Fruit fly (Drosophila melanogaster): ENCODE results near the gene Obp8a.
A peak's percentile ranks its signal among the peaks of the same experiment; 100 is the strongest.

The Obp8a gene

DNA sequence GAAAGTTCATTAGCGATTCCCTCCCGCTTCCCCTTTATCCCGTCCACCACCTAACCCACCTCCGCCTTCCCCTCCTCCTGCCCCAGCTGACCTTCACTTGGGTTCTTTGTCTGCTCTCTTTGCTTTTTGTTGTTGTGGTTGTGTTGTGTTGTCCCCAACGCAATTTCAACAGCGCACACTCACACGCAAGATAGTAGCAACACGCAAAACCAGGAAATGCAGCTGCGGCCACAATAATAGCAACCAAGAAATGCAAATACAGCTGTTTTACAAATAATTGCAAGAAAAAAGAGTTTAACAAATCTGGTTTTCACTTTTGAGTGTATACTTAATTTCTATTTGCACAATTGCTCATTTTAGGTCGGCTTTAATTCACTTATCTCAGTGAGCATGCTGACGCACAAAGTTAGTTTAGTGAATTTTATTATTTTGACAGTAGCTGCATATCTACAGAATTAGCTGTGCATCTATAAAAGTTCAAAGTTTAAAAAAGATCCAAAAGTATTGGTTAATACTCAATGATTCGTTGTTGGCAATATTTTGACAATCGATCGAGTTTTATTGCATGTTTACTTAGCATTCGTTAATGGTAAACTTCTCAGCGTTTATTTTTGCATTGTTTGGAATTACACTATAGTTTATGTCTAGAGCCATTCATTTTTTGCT is 36.7 kb downstream of the Obp8a start (continued):
- TF ChIP-seq Xrp1 (GFP tag; IDR thresholded peaks at IDR 0.05) (peak; percentile 49; the same call in 1 of the 2 replicates), gem (tag; optimal IDR thresholded peaks at IDR 0.05) (peak; percentile 37), CG18599 (GFP tag; optimal IDR thresholded peaks at IDR 0.05) (peak; percentile 18), ranshi (GFP tag; IDR thresholded peaks at IDR 0.05) (no peak), crol (GFP tag; IDR thresholded peaks at IDR 0.05) (peak; percentile 84), HLH4C (GFP tag; IDR thresholded peaks at IDR 0.05; ENCODE audit: partially characterized antibody) (no peak), CG2120 (GFP tag; optimal IDR thresholded peaks at IDR 0.05) (peak; percentile 1), Antp (GFP tag; optimal IDR thresholded peaks at IDR 0.05) (peak; percentile 13), CG2712 (tag; optimal IDR thresholded peaks at IDR 0.05) (peak; percentile 21), Oli (tag; optimal IDR thresholded peaks at IDR 0.05) (peak; percentile 31), tin (GFP tag; optimal IDR thresholded peaks at IDR 0.05) (peak; percentile 22), sna (GFP tag; IDR thresholded peaks at IDR 0.05; ENCODE audit: partially characterized antibody) (no peak), pho (GFP tag; optimal IDR thresholded peaks at IDR 0.05) (no peak), CG13424 (tag; optimal IDR thresholded peaks at IDR 0.05) (peak; percentile 24), Ada2b (GFP tag; IDR thresholded peaks at IDR 0.05) (0 out of 2 replicates have a peak, but pooled peaks have one; percentile 19), CG11695 (GFP tag; IDR thresholded peaks at IDR 0.05) (0 out of 3 replicates have a peak, but pooled peaks have one; percentile 34), CG4730 (GFP tag; IDR thresholded peaks at IDR 0.05) (no peak), CG15269 (tag; optimal IDR thresholded peaks at IDR 0.05) (peak; percentile 42), dmrt11E (tag; optimal IDR thresholded peaks at IDR 0.05) (peak; percentile 7), stc (GFP tag; IDR thresholded peaks at IDR 0.05) (peak; percentile 43; the same call in 1 of the 2 replicates), CG12769 (tag; optimal IDR thresholded peaks at IDR 0.05) (no peak), CG6175 (GFP tag; IDR thresholded peaks at IDR 0.05) (no peak), MTF-1 (GFP tag; optimal IDR thresholded peaks at IDR 0.05; ENCODE audit: borderline replicate concordance) (no peak), CG17359 (tag; optimal IDR thresholded peaks at IDR 0.05) (peak; percentile 30), CG2199 (GFP tag; IDR thresholded peaks at IDR 0.05) (0 out of 3 replicates have a peak, but pooled peaks have one; percentile 42), zen2 (GFP tag; IDR thresholded peaks at IDR 0.05; ENCODE audit: partially characterized antibody) (no peak), CG10654 (GFP tag; optimal IDR thresholded peaks at IDR 0.05) (peak; percentile 23), CG7786 (GFP tag; optimal IDR thresholded peaks at IDR 0.05) (no peak), CG2678 (tag; optimal IDR thresholded peaks at IDR 0.05) (peak; percentile 34), CG6689 (GFP tag; IDR thresholded peaks at IDR 0.05) (peak; percentile 43; the same call in 1 of the 2 replicates), CG17385 (GFP tag; optimal IDR thresholded peaks at IDR 0.05) (peak; percentile 4), CG7839 (tag; optimal IDR thresholded peaks at IDR 0.05) (peak; percentile 3), dpn (GFP tag; optimal IDR thresholded peaks at IDR 0.05) (peak in 1 of 2 experiments; percentile 24), org-1 (GFP tag; optimal IDR thresholded peaks at IDR 0.05) (peak; percentile 0), CG3726 (GFP tag; IDR thresholded peaks at IDR 0.05) (no peak), ind (GFP tag; optimal IDR thresholded peaks at IDR 0.05) (peak; percentile 27), esg (GFP tag; conservative IDR thresholded peaks at IDR 0.05) (0 out of 2 replicates have a peak, but pooled peaks have one; percentile 12), CG8290 (GFP tag; optimal IDR thresholded peaks at IDR 0.05) (no peak), CG8290 (tag; optimal IDR thresholded peaks at IDR 0.05) (peak in 1 of 2 experiments; percentile 45), CG1024 (GFP tag; IDR thresholded peaks at IDR 0.05) (no peak), CG16815 (GFP tag; optimal IDR thresholded peaks at IDR 0.05) (no peak), nmo (GFP tag; optimal IDR thresholded peaks at IDR 0.05) (peak; percentile 27), dmrt99B (tag; optimal IDR thresholded peaks at IDR 0.05) (peak; percentile 45), danr (GFP tag; IDR thresholded peaks at IDR 0.05) (no peak), Scr (GFP tag; IDR thresholded peaks at IDR 0.05; ENCODE audit: partially characterized antibody) (no peak), CG1529 (GFP tag; optimal IDR thresholded peaks at IDR 0.05) (peak; percentile 5), phol (tag; optimal IDR thresholded peaks at IDR 0.05) (peak; percentile 15), lilli (GFP tag; optimal IDR thresholded peaks at IDR 0.05) (peak; percentile 25), gce (GFP tag; IDR thresholded peaks at IDR 0.05) (no peak)

Measured in whole organism, embryonic.